Fruit fly (Drosophila melanogaster) whole organism, embryonic: ENCODE data around the gene CG13893.

ENCODE experiments used
- ATbp ChIP-seq: fragments of 200-800 bp; sonication (Bioruptor generic); optimal IDR thresholded peaks from 2 replicates; lab custom pipeline; 2017; ENCODE audit warnings: missing biosample characterization, mild to moderate bottlenecking, missing genetic modification characterization, missing genetic modification reagents
- Abd-B ChIP-seq: fragments of 200-800 bp; sonication (Bioruptor generic); optimal IDR thresholded peaks from 2 replicates; lab custom pipeline; 2018; ENCODE audit warnings: missing biosample characterization, mild to moderate bottlenecking, missing genetic modification characterization, moderate library complexity
- CG1024 ChIP-seq: fragments of 200-800 bp; sonication (Bioruptor generic); IDR thresholded peaks from 2 replicates; pipeline ENCODE4 v1.3.6; 2022; ENCODE audit warnings: missing biosample characterization, missing genetic modification characterization
- CG10267 ChIP-seq: fragments of 200-800 bp; sonication (Bioruptor generic); optimal IDR thresholded peaks from 2 replicates; lab custom pipeline; 2018; ENCODE audit warnings: missing biosample characterization, mild to moderate bottlenecking, missing genetic modification characterization, moderate library complexity
- CG10274 ChIP-seq: fragments of 200-800 bp; sonication (Bioruptor generic); optimal IDR thresholded peaks from 3 replicates; lab custom pipeline; 2017; ENCODE audit warnings: missing biosample characterization, mild to moderate bottlenecking, missing genetic modification characterization
- CG10462 ChIP-seq: fragments of 200-800 bp; sonication (Bioruptor generic); optimal IDR thresholded peaks from 2 replicates; lab custom pipeline; 2016; ENCODE audit warnings: missing biosample characterization, missing genetic modification characterization
- CG10654 ChIP-seq: fragments of 200-800 bp; sonication (Bioruptor generic); optimal IDR thresholded peaks from 2 replicates; lab custom pipeline; 2016; ENCODE audit warnings: missing biosample characterization, missing genetic modification characterization
- CG11504 ChIP-seq: fragments of 200-800 bp; sonication (Bioruptor generic); optimal IDR thresholded peaks from 3 replicates; lab custom pipeline; 2019; ENCODE audit warnings: missing biosample characterization, mild to moderate bottlenecking, missing genetic modification characterization, moderate library complexity
- CG12299 ChIP-seq: fragments of 200-800 bp; sonication (Bioruptor generic); optimal IDR thresholded peaks from 2 replicates; lab custom pipeline; 2018; ENCODE audit warnings: missing biosample characterization, mild to moderate bottlenecking, missing genetic modification characterization
- CG12769 ChIP-seq: fragments of 200-800 bp; sonication (Bioruptor generic); optimal IDR thresholded peaks from 2 replicates; lab custom pipeline; 2019; ENCODE audit warnings: missing biosample characterization, mild to moderate bottlenecking, missing genetic modification characterization, moderate library complexity
- CG13296 ChIP-seq: fragments of 200-800 bp; sonication (Bioruptor generic); optimal IDR thresholded peaks from 3 replicates; lab custom pipeline; 2018; ENCODE audit warnings: missing biosample characterization, mild to moderate bottlenecking, missing genetic modification characterization
- CG15514 ChIP-seq: fragments of 200-800 bp; sonication (Bioruptor generic); optimal IDR thresholded peaks from 3 replicates; lab custom pipeline; 2017; ENCODE audit warnings: missing biosample characterization, missing genetic modification characterization, mild to moderate bottlenecking, moderate library complexity, missing genetic modification reagents
- CG15696 ChIP-seq: fragments of 200-800 bp; sonication (Bioruptor generic); optimal IDR thresholded peaks from 2 replicates; lab custom pipeline; 2019; ENCODE audit warnings: missing biosample characterization, mild to moderate bottlenecking, missing genetic modification characterization, moderate library complexity
- CG17568 ChIP-seq: fragments of 200-800 bp; sonication (Bioruptor generic); optimal IDR thresholded peaks from 2 replicates; lab custom pipeline; 2018; ENCODE audit warnings: missing biosample characterization, mild to moderate bottlenecking, missing genetic modification characterization, moderate library complexity
- CG17912 ChIP-seq: fragments of 200-800 bp; sonication (Bioruptor generic); optimal IDR thresholded peaks from 2 replicates; lab custom pipeline; 2018; ENCODE audit warnings: missing biosample characterization, mild to moderate bottlenecking, missing genetic modification characterization
- CG2199 ChIP-seq: fragments of 200-800 bp; sonication (Bioruptor generic); IDR thresholded peaks from 3 replicates; pipeline ENCODE4 v1.3.6; 2022; ENCODE audit warnings: missing biosample characterization, missing genetic modification characterization
- CG2875 ChIP-seq: fragments of 200-800 bp; sonication (Bioruptor generic); optimal IDR thresholded peaks from 2 replicates; lab custom pipeline; 2017; ENCODE audit warnings: missing biosample characterization, mild to moderate bottlenecking, missing genetic modification characterization, missing genetic modification reagents
- CG3281 ChIP-seq: fragments of 200-800 bp; sonication (Bioruptor generic); optimal IDR thresholded peaks from 3 replicates; lab custom pipeline; 2017; ENCODE audit warnings: missing biosample characterization, mild to moderate bottlenecking, missing genetic modification characterization
- CG4328 ChIP-seq: fragments of 200-800 bp; sonication (Bioruptor generic); optimal IDR thresholded peaks from 3 replicates; lab custom pipeline; 2017; ENCODE audit warnings: missing biosample characterization, missing genetic modification reagents, missing genetic modification characterization
- CG7786 ChIP-seq: fragments of 200-800 bp; sonication (Bioruptor generic); optimal IDR thresholded peaks from 2 replicates; lab custom pipeline; 2016; ENCODE audit warnings: missing biosample characterization, missing genetic modification characterization
- CG7963 ChIP-seq: fragments of 200-800 bp; sonication (Bioruptor generic); IDR thresholded peaks from 3 replicates; pipeline ENCODE4 v1.3.6; 2022; ENCODE audit warnings: missing biosample characterization, missing genetic modification characterization; ENCODE audit not compliant: partially characterized antibody
- CHES-1-like ChIP-seq: fragments of 200-800 bp; sonication (Bioruptor generic); optimal IDR thresholded peaks from 2 replicates; lab custom pipeline; 2016; ENCODE audit warnings: missing biosample characterization, missing genetic modification characterization
- Chrac-16 ChIP-seq: fragments of 200-800 bp; sonication (Bioruptor generic); optimal IDR thresholded peaks from 3 replicates; lab custom pipeline; 2016; ENCODE audit warnings: missing biosample characterization, missing genetic modification characterization
- Dip3 ChIP-seq: fragments of 200-800 bp; sonication (Bioruptor generic); optimal IDR thresholded peaks from 3 replicates; lab custom pipeline; 2016; ENCODE audit warnings: missing biosample characterization, missing genetic modification characterization
- Gug ChIP-seq: fragments of 200-800 bp; sonication (Bioruptor generic); IDR thresholded peaks from 4 replicates; pipeline ENCODE4 v1.3.6; 2022; ENCODE audit warnings: missing biosample characterization, missing genetic modification characterization
- HmgZ ChIP-seq: fragments of 200-800 bp; sonication (Bioruptor generic); optimal IDR thresholded peaks from 2 replicates; lab custom pipeline; 2018; ENCODE audit warnings: missing biosample characterization, mild to moderate bottlenecking, missing genetic modification characterization
- Hmr ChIP-seq: fragments of 200-800 bp; sonication (Bioruptor generic); optimal IDR thresholded peaks from 3 replicates; lab custom pipeline; 2017; ENCODE audit warnings: mild to moderate bottlenecking, missing biosample characterization, missing genetic modification reagents, missing genetic modification characterization
- Myb ChIP-seq: fragments of 200-800 bp; sonication (Bioruptor generic); optimal IDR thresholded peaks from 2 replicates; lab custom pipeline; 2016; ENCODE audit warnings: missing biosample characterization, missing genetic modification characterization
- Neu2 ChIP-seq: fragments of 200-800 bp; sonication (Bioruptor generic); optimal IDR thresholded peaks from 3 replicates; lab custom pipeline; 2016; ENCODE audit warnings: missing biosample characterization, missing genetic modification characterization, borderline replicate concordance
- btn ChIP-seq: fragments of 200-800 bp; sonication (Bioruptor generic); optimal IDR thresholded peaks from 2 replicates; lab custom pipeline; 2016; ENCODE audit warnings: missing biosample characterization, missing genetic modification characterization
- cg ChIP-seq: fragments of 200-800 bp; sonication (Bioruptor generic); optimal IDR thresholded peaks from 3 replicates; lab custom pipeline; 2019; ENCODE audit warnings: missing biosample characterization, mild to moderate bottlenecking, missing genetic modification characterization, moderate library complexity
- crol ChIP-seq: fragments of 200-800 bp; sonication (Bioruptor generic); IDR thresholded peaks from 2 replicates; pipeline ENCODE4 v1.3.6; 2022; ENCODE audit warnings: missing biosample characterization, missing genetic modification characterization
- exex ChIP-seq: fragments of 200-800 bp; sonication (Bioruptor generic); optimal IDR thresholded peaks from 4 replicates; lab custom pipeline; 2018; ENCODE audit warnings: missing biosample characterization, mild to moderate bottlenecking, missing genetic modification characterization, moderate library complexity
- hkb ChIP-seq, 2 experiments: fragments of 200-800 bp in 1 of 2; fragments of >200 bp in 1 of 2; sonication (Bioruptor generic) in 1 of 2; IDR thresholded peaks in 1 of 2; optimal IDR thresholded peaks in 1 of 2; 2 replicates each; pipeline versions ENCODE4 v1.3.6 to Lab custom; 2017 to 2022; ENCODE audit warnings: missing biosample characterization in 1 of 2, missing genetic modification characterization in 1 of 2
- lab ChIP-seq: fragments of 200-800 bp; sonication (Bioruptor generic); optimal IDR thresholded peaks from 3 replicates; lab custom pipeline; 2017; ENCODE audit warnings: missing biosample characterization, missing genetic modification characterization, mild to moderate bottlenecking, moderate library complexity, missing genetic modification reagents
- nau ChIP-seq: fragments of 200-800 bp; sonication (Bioruptor generic); optimal IDR thresholded peaks from 3 replicates; lab custom pipeline; 2017; ENCODE audit warnings: missing biosample characterization, mild to moderate bottlenecking, missing genetic modification characterization, missing genetic modification reagents
- odd ChIP-seq: fragments of 200-800 bp; sonication (Bioruptor generic); optimal IDR thresholded peaks from 2 replicates; lab custom pipeline; 2017; ENCODE audit warnings: missing biosample characterization, mild to moderate bottlenecking, missing genetic modification characterization
- onecut ChIP-seq: fragments of 200-800 bp; sonication (Bioruptor generic); IDR thresholded peaks from 2 replicates; pipeline ENCODE4 v1.3.6; 2022; ENCODE audit warnings: missing biosample characterization, missing genetic modification characterization
- p53 ChIP-seq: fragments of 200-800 bp; sonication (Bioruptor generic); optimal IDR thresholded peaks from 2 replicates; lab custom pipeline; 2016; ENCODE audit warnings: missing biosample characterization, missing genetic modification characterization
- pfk ChIP-seq: fragments of 200-800 bp; sonication (Bioruptor generic); optimal IDR thresholded peaks from 2 replicates; lab custom pipeline; 2018; ENCODE audit warnings: missing biosample characterization, mild to moderate bottlenecking, missing genetic modification characterization, moderate library complexity
- pros ChIP-seq: fragments of 200-800 bp; sonication (Bioruptor generic); optimal IDR thresholded peaks from 3 replicates; lab custom pipeline; 2019; ENCODE audit warnings: missing biosample characterization, mild to moderate bottlenecking, missing genetic modification characterization, moderate library complexity
- psq ChIP-seq: fragments of 200-800 bp; sonication (Bioruptor generic); optimal IDR thresholded peaks from 2 replicates; lab custom pipeline; 2017; ENCODE audit warnings: missing biosample characterization, missing genetic modification characterization
- seq ChIP-seq: fragments of 200-800 bp; sonication (Bioruptor generic); IDR thresholded peaks from 2 replicates; pipeline ENCODE4 v1.3.6; 2022; ENCODE audit warnings: missing biosample characterization, missing genetic modification characterization
- sim ChIP-seq: fragments of 200-800 bp; sonication (Bioruptor generic); IDR thresholded peaks from 2 replicates; pipeline ENCODE4 v1.3.6; 2022; ENCODE audit warnings: missing biosample characterization, missing genetic modification characterization
- trem ChIP-seq: fragments of 200-800 bp; optimal IDR thresholded peaks from 3 replicates; lab custom pipeline; 2019; ENCODE audit warnings: missing biosample characterization, mild to moderate bottlenecking, missing genetic modification characterization, moderate library complexity

CG13893 gene

DNA sequence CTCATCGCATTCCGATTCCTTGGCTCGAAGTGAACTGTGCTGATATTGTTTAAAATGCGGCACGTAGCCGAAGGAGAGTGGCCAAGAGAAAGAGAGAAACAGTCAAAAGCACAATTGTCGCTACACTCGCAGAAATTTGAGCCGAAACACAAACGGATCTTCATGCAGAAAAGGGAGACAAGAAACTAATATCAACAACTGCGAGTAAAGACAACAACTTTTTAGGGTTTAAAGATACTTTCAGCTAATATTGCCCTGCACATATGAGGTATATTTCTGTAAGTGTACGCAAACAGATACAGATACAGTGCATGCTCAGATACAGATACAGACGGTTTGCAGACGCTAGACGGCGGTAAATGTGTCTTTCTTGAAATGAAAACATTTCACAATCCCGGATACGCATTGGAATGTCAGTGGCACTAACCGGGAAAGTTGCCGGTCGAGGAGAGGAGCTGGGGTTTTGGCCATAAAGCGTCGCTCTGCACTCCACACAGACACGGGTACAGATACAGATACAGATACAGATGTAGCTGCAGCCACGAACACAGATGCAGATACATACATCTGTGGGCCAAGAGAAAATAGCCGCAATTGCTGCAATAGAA lies 40.4 kb upstream of the CG13893 start (continued):
- TF ChIP-seq CG17912 (GFP tag; lab: Kevin White, UChicago) (peak; percentile 36), trem (tag; lab: Kevin White, UChicago) (peak; percentile 72), CG7963 (no peak), psq (GFP tag; lab: Kevin White, UChicago) (peak; percentile 65), Chrac-16 (GFP tag; lab: Kevin White, UChicago) (peak; percentile 83), CG10462 (GFP tag; lab: Kevin White, UChicago) (peak; percentile 80), Gug (GFP tag; lab: Robert Waterston, UW) (peak; percentile 85), sim (GFP tag; lab: Robert Waterston, UW) (peak; percentile 82), CG10274 (GFP tag; lab: Kevin White, UChicago) (peak; percentile 58), CG10267 (tag; lab: Kevin White, UChicago) (peak; percentile 77), pfk (GFP tag; lab: Kevin White, UChicago) (no peak), Dip3 (GFP tag; lab: Kevin White, UChicago) (peak; percentile 76), Abd-B (GFP tag; lab: Kevin White, UChicago) (peak; percentile 79), CG10654 (GFP tag; lab: Kevin White, UChicago) (peak; percentile 83), CG15696 (tag; lab: Kevin White, UChicago) (peak; percentile 53)

DNA sequence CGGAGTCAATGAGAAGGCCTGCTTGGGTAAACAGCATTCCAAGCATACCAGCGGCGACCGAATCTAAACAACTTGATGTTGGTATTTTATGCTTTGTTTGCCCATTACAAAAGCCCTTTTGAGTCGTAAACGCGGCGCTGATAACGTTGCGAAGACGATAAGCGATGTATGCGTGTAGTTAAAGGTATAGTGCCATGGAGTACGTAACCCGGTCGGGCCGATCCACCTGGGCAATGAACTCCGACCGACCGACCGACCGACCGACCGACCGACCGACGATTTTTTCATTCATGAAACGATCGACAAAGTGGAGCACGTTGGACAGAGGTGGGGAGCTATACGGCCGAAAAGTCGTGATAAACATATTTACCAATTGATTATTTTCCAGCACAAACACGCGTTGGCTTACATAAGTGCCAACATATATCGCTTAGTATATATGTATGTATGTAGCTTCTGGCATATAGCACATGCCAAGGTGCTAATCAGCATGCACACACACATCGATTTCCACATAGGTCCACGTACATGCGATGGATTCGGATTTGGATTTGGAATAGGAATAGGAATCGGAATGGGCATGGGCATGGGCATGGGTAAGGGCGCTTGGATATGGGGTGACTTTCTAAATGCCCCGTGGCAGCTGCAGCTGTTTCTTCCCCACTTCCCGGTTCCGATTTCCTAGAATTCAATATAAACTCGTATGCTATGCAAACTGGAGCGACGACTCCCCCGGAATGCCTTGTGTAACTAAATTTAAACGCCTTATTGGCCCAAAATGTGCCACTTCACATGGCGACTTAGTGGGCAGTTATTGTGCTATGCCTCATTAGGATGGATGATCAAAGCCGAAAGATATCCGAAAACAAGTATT lies 39.3 kb upstream of the CG13893 start:
- TF ChIP-seq CG11504 (tag; lab: Kevin White, UChicago) = no peak
- no peak for TF ChIP-seq CG2875
- TF ChIP-seq CG2199 (GFP tag; lab: Robert Waterston, UW) = peak; percentile 93
- peak; percentile 44 for TF ChIP-seq CG7786
- TF ChIP-seq cg (GFP tag; lab: Kevin White, UChicago) = peak; percentile 56
- TF ChIP-seq Neu2 (GFP tag; lab: Kevin White, UChicago) = no peak
- TF ChIP-seq HmgZ = peak; percentile 8
- peak; percentile 26 for TF ChIP-seq ATbp
- TF ChIP-seq CG15696 (tag; lab: Kevin White, UChicago) = peak; percentile 22
- TF ChIP-seq seq (GFP tag; lab: Robert Waterston, UW) = peak; percentile 52; the same call in 1 of the 2 replicates
- TF ChIP-seq CG1024 (GFP tag; lab: Robert Waterston, UW) = no peak
- peak; percentile 30 for TF ChIP-seq CHES-1-like (GFP tag; lab: Kevin White, UChicago)
- no peak for TF ChIP-seq Myb
- peak; percentile 40 for TF ChIP-seq CG4328 (GFP tag; lab: Kevin White, UChicago)
- no peak for TF ChIP-seq pros (GFP tag; lab: Kevin White, UChicago)
- TF ChIP-seq CG12299 (tag; lab: Kevin White, UChicago) = no peak
- TF ChIP-seq exex (tag; lab: Kevin White, UChicago) = peak; percentile 75
- TF ChIP-seq hkb (optimal IDR thresholded peaks at IDR 0.05; lab: Kevin White, UChicago) = no peak
- TF ChIP-seq hkb (GFP tag; IDR thresholded peaks at IDR 0.05; lab: Robert Waterston, UW) = 0 out of 2 replicates have a peak, but pooled peaks have one; percentile 24
- peak; percentile 67 for TF ChIP-seq CG12769 (tag; lab: Kevin White, UChicago)
- TF ChIP-seq Hmr (GFP tag; lab: Kevin White, UChicago) = peak; percentile 17
- TF ChIP-seq odd (GFP tag; lab: Kevin White, UChicago) = peak; percentile 68
- no peak for TF ChIP-seq CG3281 (GFP tag; lab: Kevin White, UChicago)
- 0 out of 2 replicates have a peak, but pooled peaks have one; percentile 7 for TF ChIP-seq crol (GFP tag; lab: Robert Waterston, UW)
- TF ChIP-seq nau (GFP tag; lab: Kevin White, UChicago) = peak; percentile 87
- TF ChIP-seq CG13296 (GFP tag; lab: Kevin White, UChicago) = peak; percentile 66
- TF ChIP-seq CG15514 (GFP tag; lab: Kevin White, UChicago) = peak; percentile 31
- peak; percentile 35 for TF ChIP-seq btn
- peak; percentile 68 for TF ChIP-seq lab (GFP tag; lab: Kevin White, UChicago)
- TF ChIP-seq onecut (GFP tag; lab: Robert Waterston, UW) = peak; percentile 30
- peak; percentile 44 for TF ChIP-seq CG17568 (GFP tag; lab: Kevin White, UChicago)
- TF ChIP-seq p53 (GFP tag; lab: Kevin White, UChicago) = peak; percentile 24
